Fruit fly (Drosophila melanogaster) whole organism, embryonic: ENCODE results near the gene Hacd1.

Source experiments
- Eip74EF ChIP-seq, 2 experiments: fragments of 200-800 bp in 1 of 2; fragments of >200 bp in 1 of 2; sonication (Bioruptor generic) in 1 of 2; optimal IDR thresholded peaks; 2 replicates each; lab custom pipeline; 2017 to 2019; ENCODE audit warnings: missing biosample characterization in 2 of 2, missing genetic modification characterization in 2 of 2, mild to moderate bottlenecking in 1 of 2, moderate library complexity in 1 of 2
- ewg ChIP-seq: fragments of 200-800 bp; sonication (Bioruptor generic); optimal IDR thresholded peaks from 3 replicates; lab custom pipeline; 2017; ENCODE audit warnings: mild to moderate bottlenecking, missing biosample characterization, missing genetic modification reagents, missing genetic modification characterization
- grn ChIP-seq: fragments of 200-800 bp; sonication (Bioruptor generic); optimal IDR thresholded peaks from 3 replicates; lab custom pipeline; 2017; ENCODE audit warnings: missing biosample characterization, missing genetic modification characterization
- ken ChIP-seq: fragments of 200-800 bp; sonication (Bioruptor generic); IDR thresholded peaks from 3 replicates; pipeline ENCODE4 v1.3.6; 2022; ENCODE audit warnings: missing biosample characterization, missing genetic modification characterization
- sr ChIP-seq: fragments of 200-800 bp; sonication (Bioruptor generic); IDR thresholded peaks from 3 replicates; pipeline ENCODE4 v1.3.6; 2022; ENCODE audit warnings: missing biosample characterization, missing genetic modification characterization

DNA sequence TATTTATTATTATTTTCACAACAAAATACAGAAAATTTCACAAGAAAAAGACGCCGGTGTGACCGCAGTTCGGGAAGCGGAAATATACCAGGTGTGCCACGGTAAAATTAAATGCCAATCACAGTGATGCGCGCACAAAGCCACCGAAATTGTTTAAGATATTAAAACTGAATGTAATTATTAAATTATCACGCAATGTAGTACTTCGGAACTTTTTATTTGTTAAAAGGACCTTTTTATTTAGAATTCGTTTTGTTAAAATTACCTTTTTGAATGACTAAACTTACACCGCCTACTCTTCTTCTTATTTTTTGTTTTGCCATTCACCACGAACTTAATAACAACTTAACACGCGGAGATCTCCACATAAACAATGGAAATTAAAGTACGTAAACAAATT lies 14.1 kb downstream of the Hacd1 start, which contains the start of the genes CG6686 and CG34163:
- TF ChIP-seq ewg (no peak), ken (GFP tag; lab: Robert Waterston, UW) (no peak; the same call in 2 of the 3 replicates), Eip74EF (GFP tag; optimal IDR thresholded peaks at IDR 0.05; lab: Kevin White, UChicago) (no peak), grn (GFP tag; lab: Kevin White, UChicago) (no peak), sr (GFP tag; lab: Robert Waterston, UW) (no peak)
